Fruit fly (Drosophila melanogaster) whole organism, embryonic: Measurements from ENCODE around the gene Cat.

Experiments
- B-H1 ChIP-seq: fragments of 200-800 bp; sonication (Bioruptor generic); IDR thresholded peaks from 3 replicates; pipeline ENCODE4 v1.3.6; 2022; ENCODE audit warnings: missing biosample characterization, missing genetic modification characterization
- Bgb ChIP-seq: fragments of 200-800 bp; sonication (Bioruptor generic); IDR thresholded peaks from 2 replicates; pipeline ENCODE4 v1.3.6; 2022; ENCODE audit warnings: missing biosample characterization, missing genetic modification characterization; ENCODE audit not compliant: partially characterized antibody
- CG10267 ChIP-seq: fragments of 200-800 bp; sonication (Bioruptor generic); optimal IDR thresholded peaks from 2 replicates; lab custom pipeline; 2018; ENCODE audit warnings: missing biosample characterization, mild to moderate bottlenecking, missing genetic modification characterization, moderate library complexity
- CG10274 ChIP-seq: fragments of 200-800 bp; sonication (Bioruptor generic); optimal IDR thresholded peaks from 3 replicates; lab custom pipeline; 2017; ENCODE audit warnings: missing biosample characterization, mild to moderate bottlenecking, missing genetic modification characterization
- CG10462 ChIP-seq: fragments of 200-800 bp; sonication (Bioruptor generic); optimal IDR thresholded peaks from 2 replicates; lab custom pipeline; 2016; ENCODE audit warnings: missing biosample characterization, missing genetic modification characterization
- CG12155 ChIP-seq: fragments of 200-800 bp; sonication (Bioruptor generic); optimal IDR thresholded peaks from 3 replicates; lab custom pipeline; 2016; ENCODE audit warnings: missing biosample characterization, missing genetic modification characterization
- CG15514 ChIP-seq: fragments of 200-800 bp; sonication (Bioruptor generic); optimal IDR thresholded peaks from 3 replicates; lab custom pipeline; 2017; ENCODE audit warnings: missing biosample characterization, missing genetic modification characterization, mild to moderate bottlenecking, moderate library complexity, missing genetic modification reagents
- CG15696 ChIP-seq: fragments of 200-800 bp; sonication (Bioruptor generic); optimal IDR thresholded peaks from 2 replicates; lab custom pipeline; 2019; ENCODE audit warnings: missing biosample characterization, mild to moderate bottlenecking, missing genetic modification characterization, moderate library complexity
- CG1832 ChIP-seq: fragments of 200-800 bp; sonication (Bioruptor generic); optimal IDR thresholded peaks from 2 replicates; lab custom pipeline; 2017; ENCODE audit warnings: missing biosample characterization, mild to moderate bottlenecking, missing genetic modification characterization, inconsistent platforms
- CG2875 ChIP-seq: fragments of 200-800 bp; sonication (Bioruptor generic); optimal IDR thresholded peaks from 2 replicates; lab custom pipeline; 2017; ENCODE audit warnings: missing biosample characterization, mild to moderate bottlenecking, missing genetic modification characterization, missing genetic modification reagents
- CG31441 ChIP-seq: fragments of 200-800 bp; sonication (Bioruptor generic); IDR thresholded peaks from 2 replicates; pipeline ENCODE4 v1.3.6; 2022; ENCODE audit warnings: missing biosample characterization, missing genetic modification characterization
- CG3726 ChIP-seq: fragments of 200-800 bp; sonication (Bioruptor generic); IDR thresholded peaks from 3 replicates; pipeline ENCODE4, ENCODE4 v1.3.6; 2022; ENCODE audit warnings: missing biosample characterization, missing genetic modification characterization
- CG5180 ChIP-seq: fragments of 200-800 bp; sonication (Bioruptor generic); optimal IDR thresholded peaks from 3 replicates; lab custom pipeline; 2017; ENCODE audit warnings: missing biosample characterization, missing genetic modification characterization, mild to moderate bottlenecking, moderate library complexity, missing genetic modification reagents
- CG6272 ChIP-seq: fragments of 200-800 bp; sonication (Bioruptor generic); IDR thresholded peaks from 2 replicates; pipeline ENCODE4 v1.3.6; 2022; ENCODE audit warnings: missing biosample characterization, missing genetic modification characterization
- CG7271 ChIP-seq: fragments of 200-800 bp; sonication (Bioruptor generic); optimal IDR thresholded peaks from 2 replicates; lab custom pipeline; 2018; ENCODE audit warnings: missing biosample characterization, mild to moderate bottlenecking, missing genetic modification characterization, moderate library complexity
- CG7357 ChIP-seq: fragments of 200-800 bp; sonication (Bioruptor generic); IDR thresholded peaks from 3 replicates; pipeline ENCODE4 v1.3.6; 2022; ENCODE audit warnings: missing biosample characterization, missing genetic modification characterization
- CG7556 ChIP-seq: fragments of 200-800 bp; sonication (Bioruptor generic); optimal IDR thresholded peaks from 2 replicates; lab custom pipeline; 2017; ENCODE audit warnings: missing biosample characterization, mild to moderate bottlenecking, missing genetic modification characterization
- CG7963 ChIP-seq: fragments of 200-800 bp; sonication (Bioruptor generic); IDR thresholded peaks from 3 replicates; pipeline ENCODE4 v1.3.6; 2022; ENCODE audit warnings: missing biosample characterization, missing genetic modification characterization; ENCODE audit not compliant: partially characterized antibody
- CG7987 ChIP-seq: fragments of 200-800 bp; sonication (Bioruptor generic); optimal IDR thresholded peaks from 2 replicates; lab custom pipeline; 2018; ENCODE audit warnings: missing biosample characterization, mild to moderate bottlenecking, missing genetic modification characterization, moderate library complexity
- CG8281 ChIP-seq: fragments of 200-800 bp; sonication (Bioruptor generic); optimal IDR thresholded peaks from 2 replicates; lab custom pipeline; 2018; ENCODE audit warnings: missing biosample characterization, mild to moderate bottlenecking, missing genetic modification characterization, moderate library complexity
- CG9932 ChIP-seq: fragments of 200-800 bp; sonication (Bioruptor generic); IDR thresholded peaks from 2 replicates; pipeline ENCODE4 v1.3.6; 2022; ENCODE audit warnings: missing biosample characterization, missing genetic modification characterization
- Hand ChIP-seq: fragments of 200-800 bp; sonication (Bioruptor generic); optimal IDR thresholded peaks from 2 replicates; lab custom pipeline; 2017; ENCODE audit warnings: mild to moderate bottlenecking, missing biosample characterization, missing genetic modification reagents, missing genetic modification characterization
- HmgZ ChIP-seq: fragments of 200-800 bp; sonication (Bioruptor generic); optimal IDR thresholded peaks from 2 replicates; lab custom pipeline; 2018; ENCODE audit warnings: missing biosample characterization, mild to moderate bottlenecking, missing genetic modification characterization
- Myb ChIP-seq: fragments of 200-800 bp; sonication (Bioruptor generic); optimal IDR thresholded peaks from 2 replicates; lab custom pipeline; 2016; ENCODE audit warnings: missing biosample characterization, missing genetic modification characterization
- NC2α ChIP-seq: fragments of 200-800 bp; sonication (Bioruptor generic); optimal IDR thresholded peaks from 2 replicates; lab custom pipeline; 2016; ENCODE audit warnings: missing biosample characterization, missing genetic modification characterization
- Ptx1 ChIP-seq: fragments of 200-800 bp; sonication (Bioruptor generic); IDR thresholded peaks from 2 replicates; pipeline ENCODE4 v1.3.6; 2022; ENCODE audit warnings: missing biosample characterization, missing genetic modification characterization
- Sry-β ChIP-seq: fragments of 200-800 bp; sonication (Bioruptor generic); optimal IDR thresholded peaks from 2 replicates; lab custom pipeline; 2018; ENCODE audit warnings: missing biosample characterization, mild to moderate bottlenecking, missing genetic modification characterization, moderate library complexity
- Stat92E ChIP-seq, 3 experiments: fragments of >200 bp in 2 of 3; fragments of 200-800 bp in 1 of 3; sonication (Bioruptor generic) in 1 of 3; optimal IDR thresholded peaks; 2 replicates each; lab custom pipeline; 2017 to 2019; ENCODE audit warnings: missing biosample characterization in 3 of 3, missing genetic modification characterization in 3 of 3, mild to moderate bottlenecking in 1 of 3, moderate library complexity in 1 of 3
- abd-A ChIP-seq: fragments of 200-800 bp; sonication (Bioruptor generic); optimal IDR thresholded peaks from 3 replicates; lab custom pipeline; 2019; ENCODE audit warnings: missing biosample characterization, mild to moderate bottlenecking, missing genetic modification characterization, moderate library complexity
- cwo ChIP-seq: fragments of 200-800 bp; sonication (Bioruptor generic); optimal IDR thresholded peaks from 3 replicates; lab custom pipeline; 2017; ENCODE audit warnings: missing biosample characterization, missing genetic modification characterization, mild to moderate bottlenecking, moderate library complexity, missing genetic modification reagents
- dati ChIP-seq: fragments of 200-800 bp; sonication (Bioruptor generic); IDR thresholded peaks from 2 replicates; pipeline ENCODE4 v1.3.6; 2022; ENCODE audit warnings: missing biosample characterization, missing genetic modification characterization
- dimm ChIP-seq: fragments of 200-800 bp; sonication (Bioruptor generic); IDR thresholded peaks from 2 replicates; pipeline ENCODE4 v1.3.6; 2022; ENCODE audit warnings: missing biosample characterization, missing genetic modification characterization
- eyg ChIP-seq: fragments of 200-800 bp; sonication (Bioruptor generic); optimal IDR thresholded peaks from 3 replicates; lab custom pipeline; 2016; ENCODE audit warnings: missing biosample characterization, missing genetic modification characterization
- fd102C ChIP-seq: fragments of 200-800 bp; sonication (Bioruptor generic); optimal IDR thresholded peaks from 2 replicates; lab custom pipeline; 2018; ENCODE audit warnings: missing biosample characterization, mild to moderate bottlenecking, missing genetic modification characterization, moderate library complexity
- fu2 ChIP-seq: fragments of 200-800 bp; sonication (Bioruptor generic); optimal IDR thresholded peaks from 2 replicates; lab custom pipeline; 2016; ENCODE audit warnings: missing biosample characterization, missing genetic modification characterization
- grn ChIP-seq: fragments of 200-800 bp; sonication (Bioruptor generic); optimal IDR thresholded peaks from 3 replicates; lab custom pipeline; 2017; ENCODE audit warnings: missing biosample characterization, missing genetic modification characterization
- gsb ChIP-seq: fragments of 200-800 bp; sonication (Bioruptor generic); IDR thresholded peaks from 2 replicates; pipeline ENCODE4 v1.3.6; 2022; ENCODE audit warnings: missing biosample characterization, missing genetic modification characterization
- gt ChIP-seq: fragments of 200-800 bp; sonication (Bioruptor generic); IDR thresholded peaks from 2 replicates; pipeline ENCODE4 v1.3.6; 2022; ENCODE audit warnings: missing biosample characterization, missing genetic modification characterization
- ham ChIP-seq: fragments of 200-800 bp; sonication (Bioruptor generic); IDR thresholded peaks from 2 replicates; pipeline ENCODE4 v1.3.6; 2022; ENCODE audit warnings: missing biosample characterization, missing genetic modification characterization
- her ChIP-seq: fragments of 200-800 bp; sonication (Bioruptor generic); optimal IDR thresholded peaks from 2 replicates; lab custom pipeline; 2016; ENCODE audit warnings: missing biosample characterization, missing genetic modification characterization
- kni ChIP-seq: fragments of 200-800 bp; sonication (Bioruptor generic); optimal IDR thresholded peaks from 3 replicates; lab custom pipeline; 2017; ENCODE audit warnings: mild to moderate bottlenecking, missing biosample characterization, missing genetic modification reagents, missing genetic modification characterization
- nerfin-2 ChIP-seq: fragments of 200-800 bp; sonication (Bioruptor generic); IDR thresholded peaks from 2 replicates; pipeline ENCODE4 v1.3.6; 2022; ENCODE audit warnings: missing biosample characterization, missing genetic modification characterization; ENCODE audit not compliant: partially characterized antibody
- odd ChIP-seq: fragments of 200-800 bp; sonication (Bioruptor generic); optimal IDR thresholded peaks from 2 replicates; lab custom pipeline; 2017; ENCODE audit warnings: missing biosample characterization, mild to moderate bottlenecking, missing genetic modification characterization
- peb ChIP-seq: fragments of 200-800 bp; sonication (Bioruptor generic); IDR thresholded peaks from 2 replicates; pipeline ENCODE4 v1.3.6; 2022; ENCODE audit warnings: missing biosample characterization, missing genetic modification characterization
- sens-2 ChIP-seq: fragments of 200-800 bp; sonication (Bioruptor generic); IDR thresholded peaks from 2 replicates; pipeline ENCODE4 v1.3.6; 2022; ENCODE audit warnings: missing biosample characterization, missing genetic modification characterization
- sqz ChIP-seq: fragments of 200-800 bp; sonication (Bioruptor generic); optimal IDR thresholded peaks from 3 replicates; lab custom pipeline; 2018; ENCODE audit warnings: missing biosample characterization, mild to moderate bottlenecking, missing genetic modification characterization
- tin ChIP-seq: fragments of 200-800 bp; sonication (Bioruptor generic); optimal IDR thresholded peaks from 3 replicates; lab custom pipeline; 2016; ENCODE audit warnings: missing biosample characterization, missing genetic modification characterization
- trh ChIP-seq: fragments of 200-800 bp; sonication (Bioruptor generic); optimal IDR thresholded peaks from 2 replicates; lab custom pipeline; 2016; ENCODE audit warnings: missing biosample characterization, missing genetic modification characterization
- ttk ChIP-seq: fragments of 200-800 bp; sonication (Bioruptor generic); IDR thresholded peaks from 2 replicates; pipeline ENCODE4 v2.1.2; 2022; ENCODE audit warnings: missing biosample characterization, missing genetic modification characterization
- vfl ChIP-seq: fragments of 200-800 bp; sonication (Bioruptor generic); optimal IDR thresholded peaks from 2 replicates; lab custom pipeline; 2016; ENCODE audit warnings: missing biosample characterization, missing genetic modification characterization
- wdn ChIP-seq: fragments of 200-800 bp; sonication (Bioruptor generic); IDR thresholded peaks from 2 replicates; pipeline ENCODE4 v1.3.6; 2022; ENCODE audit warnings: missing biosample characterization, missing genetic modification characterization

The Cat gene

dm6 chr3L:18786066-18786426, 36.4 kb upstream of the Cat start (continued):
- TF ChIP-seq her (no peak), CG10462 (GFP tag; lab: Kevin White, UChicago) (no peak), Myb (GFP tag; lab: Kevin White, UChicago) (no peak), tin (no peak), CG3726 (no peak), CG10267 (tag; lab: Kevin White, UChicago) (no peak), dimm (GFP tag; lab: Robert Waterston, UW) (no peak), wdn (GFP tag; lab: Robert Waterston, UW) (0 out of 2 replicates have a peak, but pooled peaks have one; percentile 30), CG9932 (GFP tag; lab: Robert Waterston, UW) (peak; percentile 21; the same call in 1 of the 2 replicates), ttk (GFP tag; lab: Robert Waterston, UW) (no peak), abd-A (no peak), CG2875 (no peak), Stat92E (GFP tag; optimal IDR thresholded peaks at IDR 0.05; lab: Kevin White, UChicago) (no peak), cwo (peak; percentile 24), CG6272 (GFP tag; lab: Robert Waterston, UW) (no peak), CG7357 (no peak), trh (no peak), CG5180 (no peak), dati (GFP tag; lab: Robert Waterston, UW) (no peak), CG7556 (GFP tag; lab: Kevin White, UChicago) (no peak), fd102C (GFP tag; lab: Kevin White, UChicago) (no peak), kni (GFP tag; lab: Kevin White, UChicago) (no peak), sens-2 (GFP tag; lab: Robert Waterston, UW) (no peak), Sry-β (no peak), nerfin-2 (GFP tag; lab: Robert Waterston, UW) (no peak), CG10274 (GFP tag; lab: Kevin White, UChicago) (peak; percentile 21), NC2α (GFP tag; lab: Kevin White, UChicago) (no peak), gsb (GFP tag; lab: Robert Waterston, UW) (no peak), CG31441 (GFP tag; lab: Robert Waterston, UW) (no peak), fu2 (GFP tag; lab: Kevin White, UChicago) (no peak), vfl (GFP tag; lab: Kevin White, UChicago) (no peak), CG15514 (GFP tag; lab: Kevin White, UChicago) (peak; percentile 30), CG1832 (GFP tag; lab: Kevin White, UChicago) (no peak), Ptx1 (GFP tag; lab: Robert Waterston, UW) (peak; percentile 56), grn (GFP tag; lab: Kevin White, UChicago) (no peak), CG7271 (tag; lab: Kevin White, UChicago) (no peak), odd (GFP tag; lab: Kevin White, UChicago) (no peak), CG8281 (tag; lab: Kevin White, UChicago) (no peak), ham (no peak), CG7963 (GFP tag; lab: Robert Waterston, UW) (no peak), eyg (GFP tag; lab: Kevin White, UChicago) (no peak), gt (GFP tag; lab: Robert Waterston, UW) (no peak), B-H1 (peak; percentile 43; the same call in 2 of the 3 replicates), CG15696 (no peak), sqz (GFP tag; lab: Kevin White, UChicago) (no peak), CG12155 (no peak), HmgZ (tag; lab: Kevin White, UChicago) (no peak), CG7987 (no peak), Hand (GFP tag; lab: Kevin White, UChicago) (no peak), Bgb (GFP tag; lab: Robert Waterston, UW) (no peak), peb (GFP tag; lab: Robert Waterston, UW) (no peak)
